Worm (Caenorhabditis elegans): Measurements from ENCODE around the gene Y38C1AA.19.

Gene Y38C1AA.19

ce11 chrIV:121607-122006, 38.4 kb upstream of the Y38C1AA.19 start, which contains the start of gene tut-1:
TSS of gene tut-1 (minus strand) at chrIV:121707.
- TF ChIP-seq nhr-84 (tag; optimal IDR thresholded peaks at IDR 0.05) (no peak), C16A3.4 (tag; optimal IDR thresholded peaks at IDR 0.05) (no peak), nhr-12 (tag; optimal IDR thresholded peaks at IDR 0.05) (no peak), vab-15 (tag; optimal IDR thresholded peaks at IDR 0.05) (no peak), ztf-11 (tag; optimal IDR thresholded peaks at IDR 0.05) (no peak), lsy-2 (tag; optimal IDR thresholded peaks at IDR 0.05) (no peak), hlh-17 (GFP tag; optimal IDR thresholded peaks at IDR 0.05; ENCODE audit: borderline replicate concordance) (no peak), nhr-20 (tag; optimal IDR thresholded peaks at IDR 0.05) (no peak), unc-30 (tag; optimal IDR thresholded peaks at IDR 0.05) (no peak), nhr-19 (GFP tag; conservative IDR thresholded peaks at IDR 0.05) (no peak), lin-13 (GFP tag; optimal IDR thresholded peaks at IDR 0.05) (no peak), unc-98 (GFP tag; IDR thresholded peaks at IDR 0.05) (no peak), zip-4 (GFP tag; optimal IDR thresholded peaks at IDR 0.05) (no peak), rnt-1 (tag; optimal IDR thresholded peaks at IDR 0.05) (no peak), ceh-88 (GFP tag; IDR thresholded peaks at IDR 0.05) (no peak)

- TF ChIP-seq efl-3 (GFP tag; optimal IDR thresholded peaks at IDR 0.05) (no peak), unc-30 (tag; optimal IDR thresholded peaks at IDR 0.05) (no peak), grh-1 (GFP tag; IDR thresholded peaks at IDR 0.05) (no peak), swsn-7 (tag; optimal IDR thresholded peaks at IDR 0.05) (peak; percentile 73), nhr-19 (GFP tag; conservative IDR thresholded peaks at IDR 0.05) (peak; percentile 52), hpl-2 (GFP tag; optimal IDR thresholded peaks at IDR 0.05) (no peak), mef-2 (tag; optimal IDR thresholded peaks at IDR 0.05) (no peak), nhr-47 (tag; optimal IDR thresholded peaks at IDR 0.05) (peak; percentile 79), nhr-85 (tag) (peak; percentile 70), zag-1 (tag; optimal IDR thresholded peaks at IDR 0.05) (no peak), nhr-84 (tag; optimal IDR thresholded peaks at IDR 0.05) (no peak), nhr-28 (tag; optimal IDR thresholded peaks at IDR 0.05) (no peak), lin-15B (tag; optimal IDR thresholded peaks at IDR 0.05) (peak; percentile 16), nhr-11 (tag; optimal IDR thresholded peaks at IDR 0.05) (no peak), ceh-88 (GFP tag; IDR thresholded peaks at IDR 0.05) (no peak), fkh-10 (GFP tag; optimal IDR thresholded peaks at IDR 0.05) (no peak), nhr-20 (tag; optimal IDR thresholded peaks at IDR 0.05) (peak; percentile 71), fkh-8 (tag; optimal IDR thresholded peaks at IDR 0.05) (peak; percentile 76), unc-98 (GFP tag; IDR thresholded peaks at IDR 0.05) (0 out of 2 replicates have a peak, but pooled peaks have one; percentile 16), nhr-12 (tag; optimal IDR thresholded peaks at IDR 0.05) (no peak), tlp-1 (tag; optimal IDR thresholded peaks at IDR 0.05) (no peak), aha-1 (tag; optimal IDR thresholded peaks at IDR 0.05) (no peak), C34B4.2 (tag; optimal IDR thresholded peaks at IDR 0.05) (no peak), unc-62 (GFP tag; optimal IDR thresholded peaks at IDR 0.05) (no peak), dsc-1 (tag; optimal IDR thresholded peaks at IDR 0.05) (peak; percentile 64), efl-1 (optimal IDR thresholded peaks at IDR 0.05) (peak; percentile 53 to 59), efl-1 (GFP tag; optimal IDR thresholded peaks at IDR 0.05 in 1 of 2) (peak; percentile 55 to 90), lin-13 (GFP tag; optimal IDR thresholded peaks at IDR 0.05) (peak; percentile 58), ceh-63 (GFP tag; optimal IDR thresholded peaks at IDR 0.05) (no peak), lin-14 (GFP tag; optimal IDR thresholded peaks at IDR 0.05) (peak; percentile 75), elt-2 (tag; optimal IDR thresholded peaks at IDR 0.05) (no peak), mab-9 (GFP tag; IDR thresholded peaks at IDR 0.05) (0 out of 2 replicates have a peak, but pooled peaks have one; percentile 32), ets-5 (GFP tag; IDR thresholded peaks at IDR 0.05) (no peak), xbp-1 (tag; optimal IDR thresholded peaks at IDR 0.05) (peak; percentile 69), ces-1 (GFP tag; optimal IDR thresholded peaks at IDR 0.05) (no peak), nhr-90 (tag; optimal IDR thresholded peaks at IDR 0.05; ENCODE audit: poor library complexity) (peak; percentile 46), unc-130 (tag; optimal IDR thresholded peaks at IDR 0.05) (peak; percentile 60), blmp-1 (tag; optimal IDR thresholded peaks at IDR 0.05) (no peak), ceh-82 (tag; optimal IDR thresholded peaks at IDR 0.05) (peak; percentile 24 to 55 (median 31)), C16A3.4 (tag; optimal IDR thresholded peaks at IDR 0.05) (peak; percentile 60), hlh-4 (tag; optimal IDR thresholded peaks at IDR 0.05) (no peak), nhr-71 (tag; optimal IDR thresholded peaks at IDR 0.05) (peak; percentile 85)
These were observed 33.8 kb upstream of the Y38C1AA.19 start, which contains the start of the genes grld-1 and cox-6C for ce11 chrIV:125881-126781. TSS of gene grld-1 (minus strand) at chrIV:125931. TSS of gene cox-6C (plus strand) at chrIV:126731.
